Fruit fly (Drosophila melanogaster) whole organism, pupa: ENCODE results near the gene CG4669.
A peak's percentile ranks its signal among the peaks of the same experiment; 100 is the strongest.

Experiments
- CG14655 ChIP-seq: fragments of 200-800 bp; sonication (Bioruptor generic); optimal IDR thresholded peaks from 3 replicates; lab custom pipeline; 2017; ENCODE audit warnings: mild to moderate bottlenecking, missing biosample characterization, missing genetic modification reagents, missing genetic modification characterization
- CG8159 ChIP-seq: fragments of 200-800 bp; sonication (Bioruptor generic); optimal IDR thresholded peaks from 3 replicates; lab custom pipeline; 2018; ENCODE audit warnings: missing biosample characterization, mild to moderate bottlenecking, missing genetic modification characterization, moderate library complexity
- CG8301 ChIP-seq: fragments of 200-800 bp; sonication (Bioruptor generic); optimal IDR thresholded peaks from 2 replicates; lab custom pipeline; 2018; ENCODE audit warnings: missing biosample characterization, mild to moderate bottlenecking, missing genetic modification characterization
- EcR ChIP-seq: fragments of 200-800 bp; sonication (Bioruptor generic); optimal IDR thresholded peaks from 3 replicates; lab custom pipeline; 2019; ENCODE audit warnings: missing biosample characterization, missing genetic modification characterization, mild to moderate bottlenecking, moderate library complexity, missing genetic modification reagents
- Ets98B ChIP-seq: fragments of 200-800 bp; sonication (Bioruptor generic); IDR thresholded peaks from 2 replicates; pipeline ENCODE4 v1.3.6; 2022; ENCODE audit warnings: missing biosample characterization, missing genetic modification characterization
- gl ChIP-seq: fragments of 200-800 bp; sonication (Bioruptor generic); optimal IDR thresholded peaks from 2 replicates; lab custom pipeline; 2018; ENCODE audit warnings: missing biosample characterization, mild to moderate bottlenecking, missing genetic modification characterization

DNA sequence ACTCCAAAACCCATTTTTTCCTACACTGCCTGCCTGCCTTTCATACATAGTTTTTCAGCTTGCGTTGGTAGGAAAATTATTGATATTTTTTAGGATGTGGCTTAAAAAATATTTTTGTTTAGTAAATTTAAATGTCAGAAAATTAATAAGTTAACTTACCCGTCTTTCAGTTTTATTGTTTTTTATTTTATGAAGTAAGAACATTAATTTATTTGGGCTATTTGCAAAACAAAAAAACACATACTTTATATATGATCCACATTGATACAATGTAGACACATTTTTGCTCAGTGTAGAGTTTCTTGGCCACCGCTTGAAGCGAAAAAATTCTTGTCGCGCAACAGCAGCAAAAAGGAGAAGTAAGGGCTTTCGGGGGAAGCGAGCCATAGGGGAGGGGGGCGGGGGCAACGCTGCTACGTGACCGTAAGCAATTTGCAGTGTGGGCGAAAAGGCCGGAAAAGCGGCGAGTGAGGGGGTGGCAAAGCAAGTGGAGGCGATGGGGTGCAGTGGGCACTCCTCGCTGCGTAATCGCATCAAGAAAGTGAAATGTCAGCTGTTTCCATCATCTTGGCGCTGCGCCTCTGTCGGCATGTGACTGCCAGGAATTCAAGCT lies 45.8 kb downstream of the CG4669 start:
- TF ChIP-seq EcR: no peak
- TF ChIP-seq CG14655: peak; percentile 19
- TF ChIP-seq Ets98B (GFP tag; lab: Robert Waterston, UW): no peak
- no peak for TF ChIP-seq CG8159 (tag; lab: Kevin White, UChicago)
- peak; percentile 2 for TF ChIP-seq CG8301
- TF ChIP-seq gl: no peak
